Fruit fly (Drosophila melanogaster) whole organism, embryonic: ENCODE results near the gene CG33230.

Source experiments
- Antp ChIP-seq: fragments of 200-800 bp; sonication (Bioruptor generic); optimal IDR thresholded peaks from 3 replicates; lab custom pipeline; 2016; ENCODE audit warnings: missing biosample characterization, missing genetic modification characterization
- Awh ChIP-seq: fragments of 200-800 bp; sonication (Bioruptor generic); IDR thresholded peaks from 2 replicates; pipeline ENCODE4, ENCODE4 v1.3.6; 2022; ENCODE audit warnings: missing biosample characterization, missing genetic modification characterization
- BEAF-32 ChIP-seq: fragments of 200-800 bp; sonication (Bioruptor generic); optimal IDR thresholded peaks from 3 replicates; lab custom pipeline; 2017; ENCODE audit warnings: missing biosample characterization, missing genetic modification characterization, mild to moderate bottlenecking, moderate library complexity, missing genetic modification reagents
- CG12155 ChIP-seq: fragments of 200-800 bp; sonication (Bioruptor generic); optimal IDR thresholded peaks from 3 replicates; lab custom pipeline; 2016; ENCODE audit warnings: missing biosample characterization, missing genetic modification characterization
- CG1233 ChIP-seq: fragments of 200-800 bp; sonication (Bioruptor generic); optimal IDR thresholded peaks from 4 replicates; lab custom pipeline; 2018; ENCODE audit warnings: missing biosample characterization, mild to moderate bottlenecking, missing genetic modification characterization
- CG13296 ChIP-seq: fragments of 200-800 bp; sonication (Bioruptor generic); optimal IDR thresholded peaks from 3 replicates; lab custom pipeline; 2018; ENCODE audit warnings: missing biosample characterization, mild to moderate bottlenecking, missing genetic modification characterization
- CG13424 ChIP-seq: fragments of 200-800 bp; sonication (Bioruptor generic); optimal IDR thresholded peaks from 2 replicates; lab custom pipeline; 2019; ENCODE audit warnings: missing biosample characterization, mild to moderate bottlenecking, missing genetic modification characterization, moderate library complexity
- CG13624 ChIP-seq: fragments of 200-800 bp; sonication (Bioruptor generic); optimal IDR thresholded peaks from 2 replicates; lab custom pipeline; 2016; ENCODE audit warnings: missing biosample characterization, missing genetic modification characterization
- CG15073 ChIP-seq: fragments of 200-800 bp; sonication (Bioruptor generic); optimal IDR thresholded peaks from 2 replicates; lab custom pipeline; 2016; ENCODE audit warnings: missing biosample characterization, missing genetic modification characterization
- CG1832 ChIP-seq: fragments of 200-800 bp; sonication (Bioruptor generic); optimal IDR thresholded peaks from 2 replicates; lab custom pipeline; 2017; ENCODE audit warnings: missing biosample characterization, mild to moderate bottlenecking, missing genetic modification characterization, inconsistent platforms
- CG18599 ChIP-seq: fragments of 200-800 bp; sonication (Bioruptor generic); optimal IDR thresholded peaks from 3 replicates; lab custom pipeline; 2017; ENCODE audit warnings: missing biosample characterization, missing genetic modification characterization, mild to moderate bottlenecking, moderate library complexity, missing genetic modification reagents
- CG18619 ChIP-seq: fragments of 200-800 bp; sonication (Bioruptor generic); optimal IDR thresholded peaks from 3 replicates; lab custom pipeline; 2017; ENCODE audit warnings: missing biosample characterization, mild to moderate bottlenecking, missing genetic modification characterization
- CG30403 ChIP-seq: fragments of 200-800 bp; sonication (Bioruptor generic); optimal IDR thresholded peaks from 3 replicates; lab custom pipeline; 2016; ENCODE audit warnings: missing biosample characterization, missing genetic modification characterization
- CG31388 ChIP-seq: fragments of 200-800 bp; sonication (Bioruptor generic); optimal IDR thresholded peaks from 2 replicates; lab custom pipeline; 2016; ENCODE audit warnings: missing biosample characterization, missing genetic modification characterization
- CG3281 ChIP-seq: fragments of 200-800 bp; sonication (Bioruptor generic); optimal IDR thresholded peaks from 3 replicates; lab custom pipeline; 2017; ENCODE audit warnings: missing biosample characterization, mild to moderate bottlenecking, missing genetic modification characterization
- CG33557 ChIP-seq: fragments of 200-800 bp; sonication (Bioruptor generic); optimal IDR thresholded peaks from 2 replicates; lab custom pipeline; 2019; ENCODE audit warnings: missing biosample characterization, mild to moderate bottlenecking, missing genetic modification characterization, moderate library complexity
- CG43689 ChIP-seq: fragments of 200-800 bp; sonication (Bioruptor generic); IDR thresholded peaks from 2 replicates; pipeline ENCODE4 v1.3.6; 2022; ENCODE audit warnings: missing biosample characterization, missing genetic modification characterization
- CG4404 ChIP-seq: fragments of 200-800 bp; sonication (Bioruptor generic); IDR thresholded peaks from 2 replicates; pipeline ENCODE4 v1.3.6; 2022; ENCODE audit warnings: missing biosample characterization, missing genetic modification characterization
- CG6791 ChIP-seq: fragments of 200-800 bp; sonication (Bioruptor generic); IDR thresholded peaks from 3 replicates; pipeline ENCODE4 v1.3.6; 2022; ENCODE audit warnings: missing biosample characterization, missing genetic modification characterization; ENCODE audit not compliant: partially characterized antibody
- CG8281 ChIP-seq: fragments of 200-800 bp; sonication (Bioruptor generic); optimal IDR thresholded peaks from 2 replicates; lab custom pipeline; 2018; ENCODE audit warnings: missing biosample characterization, mild to moderate bottlenecking, missing genetic modification characterization, moderate library complexity
- D19A ChIP-seq: fragments of 200-800 bp; optimal IDR thresholded peaks from 3 replicates; lab custom pipeline; 2019; ENCODE audit warnings: missing biosample characterization, mild to moderate bottlenecking, missing genetic modification characterization, moderate library complexity
- E2f2 ChIP-seq: fragments of 200-800 bp; sonication (Bioruptor generic); IDR thresholded peaks from 2 replicates; pipeline ENCODE4 v1.3.6; 2022; ENCODE audit warnings: missing biosample characterization, missing genetic modification characterization
- Fer2 ChIP-seq: fragments of 200-800 bp; sonication (Bioruptor generic); optimal IDR thresholded peaks from 2 replicates; lab custom pipeline; 2018; ENCODE audit warnings: missing biosample characterization, mild to moderate bottlenecking, missing genetic modification characterization, moderate library complexity
- HLH54F ChIP-seq: fragments of 200-800 bp; sonication (Bioruptor generic); optimal IDR thresholded peaks from 3 replicates; lab custom pipeline; 2016; ENCODE audit warnings: missing biosample characterization, missing genetic modification characterization
- Hr39 ChIP-seq: fragments of >200 bp; optimal IDR thresholded peaks from 2 replicates; lab custom pipeline; 2017
- Lhr ChIP-seq: fragments of 200-800 bp; sonication (Bioruptor generic); optimal IDR thresholded peaks from 3 replicates; lab custom pipeline; 2017; ENCODE audit warnings: mild to moderate bottlenecking, missing biosample characterization, missing genetic modification reagents, missing genetic modification characterization
- Meics ChIP-seq: fragments of 200-800 bp; sonication (Bioruptor generic); optimal IDR thresholded peaks from 2 replicates; lab custom pipeline; 2017; ENCODE audit warnings: missing biosample characterization, mild to moderate bottlenecking, missing genetic modification characterization
- Pdp1 ChIP-seq, 2 experiments: fragments of 200-800 bp; sonication (Bioruptor generic); optimal IDR thresholded peaks; 3 replicates each; lab custom pipeline; 2016; ENCODE audit warnings: missing biosample characterization in 2 of 2, missing genetic modification characterization in 2 of 2, mild to moderate bottlenecking in 1 of 2, moderate library complexity in 1 of 2
- Rfx ChIP-seq: fragments of 200-800 bp; sonication (Bioruptor generic); IDR thresholded peaks from 2 replicates; pipeline ENCODE4 v1.3.6; 2022; ENCODE audit warnings: missing biosample characterization, missing genetic modification characterization
- Six4 ChIP-seq: fragments of 200-800 bp; sonication (Bioruptor generic); optimal IDR thresholded peaks from 2 replicates; lab custom pipeline; 2016; ENCODE audit warnings: missing biosample characterization, missing genetic modification characterization
- Xbp1 ChIP-seq: fragments of 200-800 bp; sonication (Bioruptor generic); optimal IDR thresholded peaks from 3 replicates; lab custom pipeline; 2016; ENCODE audit warnings: missing biosample characterization, mild to moderate bottlenecking, missing genetic modification characterization
- ase ChIP-seq: fragments of 200-800 bp; sonication (Bioruptor generic); IDR thresholded peaks from 3 replicates; pipeline ENCODE4 v1.3.6; 2022; ENCODE audit warnings: missing biosample characterization, missing genetic modification characterization
- cg ChIP-seq: fragments of 200-800 bp; sonication (Bioruptor generic); optimal IDR thresholded peaks from 3 replicates; lab custom pipeline; 2019; ENCODE audit warnings: missing biosample characterization, mild to moderate bottlenecking, missing genetic modification characterization, moderate library complexity
- ci ChIP-seq: fragments of 200-800 bp; sonication (Bioruptor generic); IDR thresholded peaks from 3 replicates; pipeline ENCODE4 v1.3.6; 2022; ENCODE audit warnings: missing biosample characterization, missing genetic modification characterization
- exex ChIP-seq: fragments of 200-800 bp; sonication (Bioruptor generic); optimal IDR thresholded peaks from 4 replicates; lab custom pipeline; 2018; ENCODE audit warnings: missing biosample characterization, mild to moderate bottlenecking, missing genetic modification characterization, moderate library complexity
- lmd ChIP-seq: fragments of 200-800 bp; sonication (Bioruptor generic); IDR thresholded peaks from 2 replicates; pipeline ENCODE4 v1.3.6; 2022; ENCODE audit warnings: missing biosample characterization, missing genetic modification characterization
- mld ChIP-seq: fragments of 200-800 bp; sonication (Bioruptor generic); IDR thresholded peaks from 3 replicates; pipeline ENCODE4 v1.3.6; 2022; ENCODE audit warnings: missing biosample characterization, missing genetic modification characterization; ENCODE audit not compliant: partially characterized antibody
- nmo ChIP-seq: fragments of 200-800 bp; sonication (Bioruptor generic); optimal IDR thresholded peaks from 2 replicates; lab custom pipeline; 2018; ENCODE audit warnings: missing biosample characterization, mild to moderate bottlenecking, missing genetic modification characterization, moderate library complexity
- odd ChIP-seq: fragments of 200-800 bp; sonication (Bioruptor generic); optimal IDR thresholded peaks from 2 replicates; lab custom pipeline; 2017; ENCODE audit warnings: missing biosample characterization, mild to moderate bottlenecking, missing genetic modification characterization
- pan ChIP-seq, 4 experiments: fragments of >200 bp in 3 of 4; fragments of 200-800 bp in 1 of 4; sonication (Bioruptor generic) in 1 of 4; optimal IDR thresholded peaks in 3 of 4; IDR thresholded peaks in 1 of 4; 2 replicates each; pipeline versions ENCODE4 v1.3.6 to Lab custom; 2017 to 2022; ENCODE audit warnings: missing biosample characterization in 2 of 4, missing genetic modification characterization in 2 of 4, mixed read lengths in 1 of 4
- pfk ChIP-seq: fragments of 200-800 bp; sonication (Bioruptor generic); optimal IDR thresholded peaks from 2 replicates; lab custom pipeline; 2018; ENCODE audit warnings: missing biosample characterization, mild to moderate bottlenecking, missing genetic modification characterization, moderate library complexity
- sd ChIP-seq: fragments of 200-800 bp; sonication (Bioruptor generic); optimal IDR thresholded peaks from 3 replicates; lab custom pipeline; 2018; ENCODE audit warnings: missing biosample characterization, mild to moderate bottlenecking, missing genetic modification characterization, moderate library complexity
- sens ChIP-seq: fragments of 200-800 bp; sonication (Bioruptor generic); peaks from one replicate; lab custom pipeline; 2016; ENCODE audit warnings: missing biosample characterization, missing genetic modification characterization
- shn ChIP-seq: fragments of 200-800 bp; sonication (Bioruptor generic); optimal IDR thresholded peaks from 3 replicates; lab custom pipeline; 2016; ENCODE audit warnings: missing biosample characterization, missing genetic modification characterization
- stc ChIP-seq: fragments of 200-800 bp; sonication (Bioruptor generic); IDR thresholded peaks from 2 replicates; pipeline ENCODE4 v1.3.6; 2022; ENCODE audit warnings: missing biosample characterization, missing genetic modification characterization
- tna ChIP-seq: fragments of 200-800 bp; sonication (Bioruptor generic); IDR thresholded peaks from 2 replicates; pipeline ENCODE4 v1.3.6; 2022; ENCODE audit warnings: missing biosample characterization, missing genetic modification characterization; ENCODE audit not compliant: partially characterized antibody
- usp ChIP-seq: fragments of >200 bp; optimal IDR thresholded peaks from 2 replicates; lab custom pipeline; 2017; ENCODE audit warnings: missing biosample characterization, missing genetic modification characterization
- vfl ChIP-seq: fragments of 200-800 bp; sonication (Bioruptor generic); optimal IDR thresholded peaks from 2 replicates; lab custom pipeline; 2016; ENCODE audit warnings: missing biosample characterization, missing genetic modification characterization
- vvl ChIP-seq: fragments of 200-800 bp; sonication (Bioruptor generic); IDR thresholded peaks from 2 replicates; pipeline ENCODE4 v1.3.6; 2022; ENCODE audit warnings: missing biosample characterization, missing genetic modification characterization

The CG33230 gene

dm6 chr3L:1578391-1578948, 39.7 kb upstream of the CG33230 start (continued):
- TF ChIP-seq HLH54F (GFP tag; lab: Kevin White, UChicago) (no peak), CG13424 (tag; lab: Kevin White, UChicago) (peak; percentile 33), lmd (GFP tag; lab: Robert Waterston, UW) (peak; percentile 50), sens (peak; percentile 88), CG4404 (GFP tag; lab: Robert Waterston, UW) (no peak), Xbp1 (peak; percentile 1), sd (tag; lab: Kevin White, UChicago) (peak; percentile 9), Meics (GFP tag; lab: Kevin White, UChicago) (peak; percentile 49), pan (optimal IDR thresholded peaks at IDR 0.05; lab: Kevin White, UChicago) (no peak), pan (GFP tag; optimal IDR thresholded peaks at IDR 0.05 in 1 of 2, IDR thresholded peaks at IDR 0.05 in 1 of 2) (peak in 1 of 2 experiments; percentile 56), Awh (GFP tag; lab: Robert Waterston, UW) (peak; percentile 59), Antp (GFP tag; lab: Kevin White, UChicago) (peak; percentile 43), Six4 (GFP tag; lab: Kevin White, UChicago) (peak; percentile 46), CG3281 (peak; percentile 56), CG15073 (GFP tag; lab: Kevin White, UChicago) (no peak), CG13296 (peak; percentile 2), CG13624 (GFP tag; lab: Kevin White, UChicago) (peak; percentile 53), CG33557 (GFP tag; lab: Kevin White, UChicago) (peak; percentile 30), D19A (tag; lab: Kevin White, UChicago) (peak; percentile 30), CG18599 (GFP tag; lab: Kevin White, UChicago) (peak; percentile 57), CG1233 (GFP tag; lab: Kevin White, UChicago) (no peak), cg (no peak), CG43689 (GFP tag; lab: Robert Waterston, UW) (no peak), Rfx (peak; percentile 49), vfl (GFP tag; lab: Kevin White, UChicago) (no peak), odd (GFP tag; lab: Kevin White, UChicago) (peak; percentile 50), pfk (GFP tag; lab: Kevin White, UChicago) (no peak), Lhr (GFP tag; lab: Kevin White, UChicago) (no peak), CG30403 (GFP tag; lab: Kevin White, UChicago) (peak; percentile 16), CG1832 (GFP tag; lab: Kevin White, UChicago) (peak; percentile 54), ase (GFP tag; lab: Robert Waterston, UW) (peak; percentile 24; the same call in 1 of the 3 replicates), nmo (GFP tag; lab: Kevin White, UChicago) (peak; percentile 4)
- TF ChIP-seq, all 482 proteins: peak for 182

dm6 chr3L:1579169-1579853, 38.9 kb upstream of the CG33230 start:
- TF ChIP-seq Hr39 (lab: Kevin White, UChicago) (no peak), E2f2 (no peak; the same call in 1 of the 2 replicates), usp (no peak), stc (GFP tag; lab: Robert Waterston, UW) (peak; percentile 66), CG31388 (GFP tag; lab: Kevin White, UChicago) (no peak), shn (peak; percentile 69), ci (GFP tag; lab: Robert Waterston, UW) (peak; percentile 83), vvl (peak; percentile 37), Fer2 (tag; lab: Kevin White, UChicago) (no peak), tna (GFP tag; lab: Robert Waterston, UW) (no peak), mld (GFP tag; lab: Robert Waterston, UW) (no peak), Pdp1 (GFP tag; optimal IDR thresholded peaks at IDR 0.05; lab: Kevin White, UChicago) (peak; percentile 43 to 69), BEAF-32 (GFP tag; lab: Kevin White, UChicago) (no peak), CG6791 (GFP tag; lab: Robert Waterston, UW) (no peak), CG8281 (tag; lab: Kevin White, UChicago) (peak; percentile 66), CG12155 (peak; percentile 14), exex (peak; percentile 20), CG18619 (peak; percentile 60)
